Fruit fly (Drosophila melanogaster) whole organism, embryonic: Measurements from ENCODE around the gene CG6432.

Experiments used
- Abd-B ChIP-seq: fragments of 200-800 bp; sonication (Bioruptor generic); optimal IDR thresholded peaks from 2 replicates; lab custom pipeline; 2018; ENCODE audit warnings: missing biosample characterization, mild to moderate bottlenecking, missing genetic modification characterization, moderate library complexity
- Ada2b ChIP-seq: fragments of 200-800 bp; sonication (Bioruptor generic); IDR thresholded peaks from 2 replicates; pipeline ENCODE4 v1.3.6; 2022; ENCODE audit warnings: missing biosample characterization, missing genetic modification characterization
- Bteb2 ChIP-seq: fragments of 200-800 bp; sonication (Bioruptor generic); optimal IDR thresholded peaks from 2 replicates; lab custom pipeline; 2016; ENCODE audit warnings: missing biosample characterization, missing genetic modification characterization
- CG10274 ChIP-seq: fragments of 200-800 bp; sonication (Bioruptor generic); optimal IDR thresholded peaks from 3 replicates; lab custom pipeline; 2017; ENCODE audit warnings: missing biosample characterization, mild to moderate bottlenecking, missing genetic modification characterization
- CG11093 ChIP-seq: fragments of 200-800 bp; sonication (Bioruptor generic); IDR thresholded peaks from 3 replicates; pipeline ENCODE4 v1.3.6; 2022; ENCODE audit warnings: missing biosample characterization, missing genetic modification characterization
- CG11456 ChIP-seq: fragments of 200-800 bp; sonication (Bioruptor generic); IDR thresholded peaks from 3 replicates; pipeline ENCODE4 v1.3.6; 2022; ENCODE audit warnings: missing biosample characterization, missing genetic modification characterization
- CG14014 ChIP-seq: fragments of 200-800 bp; sonication (Bioruptor generic); IDR thresholded peaks from 2 replicates; pipeline ENCODE4 v1.3.6; 2022; ENCODE audit warnings: missing biosample characterization, missing genetic modification characterization
- CG1603 ChIP-seq: fragments of 200-800 bp; sonication (Bioruptor generic); optimal IDR thresholded peaks from 2 replicates; lab custom pipeline; 2019; ENCODE audit warnings: missing biosample characterization, mild to moderate bottlenecking, missing genetic modification characterization, moderate library complexity
- CG1647 ChIP-seq: fragments of 200-800 bp; sonication (Bioruptor generic); optimal IDR thresholded peaks from 3 replicates; lab custom pipeline; 2016; ENCODE audit warnings: missing biosample characterization, missing genetic modification characterization
- CG18262 ChIP-seq: fragments of 200-800 bp; optimal IDR thresholded peaks from 3 replicates; lab custom pipeline; 2019; ENCODE audit warnings: missing biosample characterization, mild to moderate bottlenecking, missing genetic modification characterization, moderate library complexity
- CG2116 ChIP-seq: fragments of 200-800 bp; sonication (Bioruptor generic); optimal IDR thresholded peaks from 3 replicates; lab custom pipeline; 2018; ENCODE audit warnings: missing biosample characterization, mild to moderate bottlenecking, missing genetic modification characterization
- CG3281 ChIP-seq: fragments of 200-800 bp; sonication (Bioruptor generic); optimal IDR thresholded peaks from 3 replicates; lab custom pipeline; 2017; ENCODE audit warnings: missing biosample characterization, mild to moderate bottlenecking, missing genetic modification characterization
- CG3726 ChIP-seq: fragments of 200-800 bp; sonication (Bioruptor generic); IDR thresholded peaks from 3 replicates; pipeline ENCODE4, ENCODE4 v1.3.6; 2022; ENCODE audit warnings: missing biosample characterization, missing genetic modification characterization
- CG3847 ChIP-seq: fragments of 200-800 bp; sonication (Bioruptor generic); IDR thresholded peaks from 2 replicates; pipeline ENCODE4 v1.3.6; 2022; ENCODE audit warnings: missing biosample characterization, missing genetic modification characterization
- CG4360 ChIP-seq: fragments of 200-800 bp; sonication (Bioruptor generic); IDR thresholded peaks from 2 replicates; pipeline ENCODE4 v1.3.6; 2022; ENCODE audit warnings: missing biosample characterization, missing genetic modification characterization
- CG4617 ChIP-seq: fragments of 200-800 bp; sonication (Bioruptor generic); optimal IDR thresholded peaks from 3 replicates; lab custom pipeline; 2016; ENCODE audit warnings: missing biosample characterization, missing genetic modification characterization, borderline replicate concordance
- CG6689 ChIP-seq: fragments of 200-800 bp; sonication (Bioruptor generic); IDR thresholded peaks from 2 replicates; pipeline ENCODE4 v1.3.6; 2022; ENCODE audit warnings: missing biosample characterization, missing genetic modification characterization
- CG8089 ChIP-seq: fragments of 200-800 bp; sonication (Bioruptor generic); optimal IDR thresholded peaks from 3 replicates; lab custom pipeline; 2016; ENCODE audit warnings: missing biosample characterization, missing genetic modification characterization
- CG9876 ChIP-seq: fragments of 200-800 bp; sonication (Bioruptor generic); optimal IDR thresholded peaks from 2 replicates; lab custom pipeline; 2016; ENCODE audit warnings: missing biosample characterization, missing genetic modification characterization
- D19B ChIP-seq: fragments of 200-800 bp; sonication (Bioruptor generic); optimal IDR thresholded peaks from 2 replicates; lab custom pipeline; 2017; ENCODE audit warnings: missing biosample characterization, mild to moderate bottlenecking, missing genetic modification characterization
- Doc3 ChIP-seq: fragments of 200-800 bp; sonication (Bioruptor generic); IDR thresholded peaks from 3 replicates; pipeline ENCODE4 v1.3.6; 2022; ENCODE audit warnings: missing biosample characterization, missing genetic modification characterization; ENCODE audit not compliant: partially characterized antibody
- MTF-1 ChIP-seq: fragments of 200-800 bp; sonication (Bioruptor generic); optimal IDR thresholded peaks from 2 replicates; lab custom pipeline; 2018; ENCODE audit warnings: missing biosample characterization, mild to moderate bottlenecking, missing genetic modification characterization, borderline replicate concordance
- NFAT ChIP-seq: fragments of 200-800 bp; sonication (Bioruptor generic); IDR thresholded peaks from 2 replicates; pipeline ENCODE4 v1.3.6; 2022; ENCODE audit warnings: missing biosample characterization, missing genetic modification characterization
- Nf-YA ChIP-seq: fragments of 200-800 bp; sonication (Bioruptor generic); IDR thresholded peaks from 2 replicates; pipeline ENCODE4 v1.3.6; 2022; ENCODE audit warnings: missing biosample characterization, missing genetic modification characterization
- Spps ChIP-seq: fragments of 200-800 bp; sonication (Bioruptor generic); optimal IDR thresholded peaks from 2 replicates; lab custom pipeline; 2018; ENCODE audit warnings: missing biosample characterization, mild to moderate bottlenecking, missing genetic modification characterization
- Sry-β ChIP-seq: fragments of 200-800 bp; sonication (Bioruptor generic); optimal IDR thresholded peaks from 2 replicates; lab custom pipeline; 2018; ENCODE audit warnings: missing biosample characterization, mild to moderate bottlenecking, missing genetic modification characterization, moderate library complexity
- Tbp ChIP-seq: fragments of >200 bp; optimal IDR thresholded peaks from 2 replicates; lab custom pipeline; 2018; ENCODE audit warnings: missing biosample characterization, missing genetic modification characterization
- ac ChIP-seq: fragments of 200-800 bp; sonication (Bioruptor generic); optimal IDR thresholded peaks from 3 replicates; lab custom pipeline; 2017; ENCODE audit warnings: missing biosample characterization, mild to moderate bottlenecking, missing genetic modification characterization
- bab2 ChIP-seq: fragments of 200-800 bp; sonication (Bioruptor generic); optimal IDR thresholded peaks from 2 replicates; lab custom pipeline; 2016; ENCODE audit warnings: missing biosample characterization, missing genetic modification characterization
- dan ChIP-seq: fragments of 200-800 bp; sonication (Bioruptor generic); IDR thresholded peaks from 2 replicates; pipeline ENCODE4 v1.3.6; 2022; ENCODE audit warnings: missing biosample characterization, missing genetic modification characterization
- ems ChIP-seq: fragments of 200-800 bp; sonication (Bioruptor generic); optimal IDR thresholded peaks from 3 replicates; lab custom pipeline; 2016; ENCODE audit warnings: missing biosample characterization, missing genetic modification characterization
- exex ChIP-seq: fragments of 200-800 bp; sonication (Bioruptor generic); optimal IDR thresholded peaks from 4 replicates; lab custom pipeline; 2018; ENCODE audit warnings: missing biosample characterization, mild to moderate bottlenecking, missing genetic modification characterization, moderate library complexity
- jigr1 ChIP-seq: fragments of 200-800 bp; sonication (Bioruptor generic); IDR thresholded peaks from 3 replicates; pipeline ENCODE4 v1.3.6; 2022; ENCODE audit warnings: missing biosample characterization, missing genetic modification characterization
- lola ChIP-seq, 3 experiments: fragments of >200 bp in 2 of 3; fragments of 200-800 bp in 1 of 3; sonication (Bioruptor generic) in 1 of 3; optimal IDR thresholded peaks; 2 replicates each; lab custom pipeline; 2017 to 2019; ENCODE audit warnings: missing biosample characterization in 3 of 3, missing genetic modification characterization in 3 of 3, mild to moderate bottlenecking in 1 of 3, moderate library complexity in 1 of 3
- mld ChIP-seq: fragments of 200-800 bp; sonication (Bioruptor generic); IDR thresholded peaks from 3 replicates; pipeline ENCODE4 v1.3.6; 2022; ENCODE audit warnings: missing biosample characterization, missing genetic modification characterization; ENCODE audit not compliant: partially characterized antibody
- nau ChIP-seq: fragments of 200-800 bp; sonication (Bioruptor generic); optimal IDR thresholded peaks from 3 replicates; lab custom pipeline; 2017; ENCODE audit warnings: missing biosample characterization, mild to moderate bottlenecking, missing genetic modification characterization, missing genetic modification reagents
- nerfin-1 ChIP-seq: fragments of 200-800 bp; sonication (Bioruptor generic); optimal IDR thresholded peaks from 3 replicates; lab custom pipeline; 2019; ENCODE audit warnings: missing biosample characterization, mild to moderate bottlenecking, missing genetic modification characterization, moderate library complexity
- nom ChIP-seq: fragments of 200-800 bp; sonication (Bioruptor generic); optimal IDR thresholded peaks from 2 replicates; lab custom pipeline; 2017; ENCODE audit warnings: missing biosample characterization, missing genetic modification characterization, mild to moderate bottlenecking, moderate library complexity, missing genetic modification reagents
- odd ChIP-seq: fragments of 200-800 bp; sonication (Bioruptor generic); optimal IDR thresholded peaks from 2 replicates; lab custom pipeline; 2017; ENCODE audit warnings: missing biosample characterization, mild to moderate bottlenecking, missing genetic modification characterization
- phol ChIP-seq: fragments of 200-800 bp; sonication (Bioruptor generic); optimal IDR thresholded peaks from 3 replicates; lab custom pipeline; 2018; ENCODE audit warnings: missing biosample characterization, mild to moderate bottlenecking, missing genetic modification characterization, moderate library complexity
- pzg ChIP-seq: fragments of 200-800 bp; sonication (Bioruptor generic); optimal IDR thresholded peaks from 3 replicates; lab custom pipeline; 2018; ENCODE audit warnings: missing biosample characterization, mild to moderate bottlenecking, missing genetic modification characterization, moderate library complexity
- sisA ChIP-seq: fragments of 200-800 bp; sonication (Bioruptor generic); IDR thresholded peaks from 2 replicates; pipeline ENCODE4 v1.3.6; 2022; ENCODE audit warnings: missing biosample characterization, missing genetic modification characterization
- slp2 ChIP-seq: fragments of 200-800 bp; sonication (Bioruptor generic); optimal IDR thresholded peaks from 2 replicates; lab custom pipeline; 2016; ENCODE audit warnings: missing biosample characterization, missing genetic modification characterization
- sob ChIP-seq: fragments of 200-800 bp; sonication (Bioruptor generic); IDR thresholded peaks from 2 replicates; pipeline ENCODE4 v1.3.6; 2022; ENCODE audit warnings: missing biosample characterization, missing genetic modification characterization
- unc-4 ChIP-seq: fragments of 200-800 bp; sonication (Bioruptor generic); IDR thresholded peaks from 2 replicates; pipeline ENCODE4 v1.3.6; 2022; ENCODE audit warnings: missing biosample characterization, missing genetic modification characterization; ENCODE audit not compliant: partially characterized antibody
- zen ChIP-seq: fragments of 200-800 bp; sonication (Bioruptor generic); optimal IDR thresholded peaks from 3 replicates; lab custom pipeline; 2018; ENCODE audit warnings: missing biosample characterization, mild to moderate bottlenecking, missing genetic modification characterization, moderate library complexity
- zen2 ChIP-seq: fragments of 200-800 bp; sonication (Bioruptor generic); IDR thresholded peaks from 3 replicates; pipeline ENCODE4 v1.3.6; 2022; ENCODE audit warnings: missing biosample characterization, missing genetic modification characterization; ENCODE audit not compliant: partially characterized antibody

Gene CG6432

dm6 chr3R:24320342-24320711 is 16.4 kb upstream of the CG6432 start (continued):
- TF ChIP-seq CG4617 (GFP tag; lab: Kevin White, UChicago) (no peak), odd (GFP tag; lab: Kevin White, UChicago) (no peak), Bteb2 (GFP tag; lab: Kevin White, UChicago) (no peak), nerfin-1 (no peak), exex (tag; lab: Kevin White, UChicago) (no peak), NFAT (GFP tag; lab: Robert Waterston, UW) (no peak), nom (GFP tag; lab: Kevin White, UChicago) (no peak), Nf-YA (GFP tag; lab: Robert Waterston, UW) (no peak), CG1647 (GFP tag; lab: Kevin White, UChicago) (no peak), Sry-β (GFP tag; lab: Kevin White, UChicago) (no peak), lola (GFP tag; optimal IDR thresholded peaks at IDR 0.05; lab: Kevin White, UChicago) (no peak), zen2 (peak; percentile 57; the same call in 2 of the 3 replicates), MTF-1 (GFP tag; lab: Kevin White, UChicago) (no peak), pzg (peak; percentile 79), ac (GFP tag; lab: Kevin White, UChicago) (no peak), Ada2b (GFP tag; lab: Robert Waterston, UW) (no peak), sob (GFP tag; lab: Robert Waterston, UW) (no peak), CG3281 (GFP tag; lab: Kevin White, UChicago) (no peak), CG11456 (GFP tag; lab: Robert Waterston, UW) (no peak), CG18262 (tag; lab: Kevin White, UChicago) (no peak), CG2116 (GFP tag; lab: Kevin White, UChicago) (peak; percentile 67), CG9876 (no peak), phol (tag; lab: Kevin White, UChicago) (peak; percentile 98), Tbp (GFP tag; lab: Kevin White, UChicago) (no peak), bab2 (GFP tag; lab: Kevin White, UChicago) (no peak), sisA (GFP tag; lab: Robert Waterston, UW) (no peak), zen (tag; lab: Kevin White, UChicago) (peak; percentile 2), Spps (tag; lab: Kevin White, UChicago) (no peak), jigr1 (GFP tag; lab: Robert Waterston, UW) (no peak), dan (GFP tag; lab: Robert Waterston, UW) (no peak), CG4360 (GFP tag; lab: Robert Waterston, UW) (no peak), CG14014 (no peak), CG3726 (GFP tag; lab: Robert Waterston, UW) (no peak), ems (GFP tag; lab: Kevin White, UChicago) (no peak), slp2 (GFP tag; lab: Kevin White, UChicago) (no peak), CG1603 (tag; lab: Kevin White, UChicago) (no peak), unc-4 (GFP tag; lab: Robert Waterston, UW) (peak; percentile 63), CG8089 (GFP tag; lab: Kevin White, UChicago) (no peak), mld (peak; percentile 62; the same call in 2 of the 3 replicates), CG6689 (GFP tag; lab: Robert Waterston, UW) (no peak), CG10274 (GFP tag; lab: Kevin White, UChicago) (no peak), CG11093 (GFP tag; lab: Robert Waterston, UW) (no peak), nau (GFP tag; lab: Kevin White, UChicago) (no peak), D19B (no peak), Abd-B (no peak), Doc3 (GFP tag; lab: Robert Waterston, UW) (peak; percentile 38; the same call in 1 of the 3 replicates), CG3847 (GFP tag; lab: Robert Waterston, UW) (no peak)
